Fruit fly (Drosophila melanogaster): ENCODE measurements around the gene CG31368.

DNA sequence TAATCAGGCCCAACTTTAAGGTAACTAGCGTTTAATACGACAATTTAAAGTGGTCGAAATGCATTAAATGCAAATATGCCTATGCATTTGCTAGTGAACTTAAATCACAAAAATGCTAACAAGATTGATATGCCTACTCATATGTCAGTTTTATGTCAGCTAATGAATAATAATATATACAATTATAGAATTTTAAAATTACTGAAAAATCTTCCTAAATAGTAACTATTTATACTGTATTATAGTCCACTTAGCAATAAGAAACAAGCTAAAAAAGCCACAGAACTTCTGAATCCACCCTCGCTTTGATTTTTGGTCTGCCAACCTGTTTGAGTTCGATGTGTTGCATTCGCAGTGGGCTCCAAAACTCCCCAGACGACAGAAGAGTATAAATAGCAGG lies 12.9 kb upstream of the CG31368 start:
- TF ChIP-seq sage (GFP tag; optimal IDR thresholded peaks at IDR 0.05) (no peak), Hr83 (GFP tag; optimal IDR thresholded peaks at IDR 0.05; ENCODE audit: poor library complexity, severe bottlenecking) (no peak), fru (GFP tag; optimal IDR thresholded peaks at IDR 0.05) (no peak), usp (GFP tag; optimal IDR thresholded peaks at IDR 0.05) (no peak), Myc (optimal IDR thresholded peaks at IDR 0.05) (no peak), Mio (GFP tag; optimal IDR thresholded peaks at IDR 0.05) (no peak), Dfd (GFP tag; optimal IDR thresholded peaks at IDR 0.05) (no peak), OdsH (GFP tag; optimal IDR thresholded peaks at IDR 0.05) (no peak), brk (GFP tag; optimal IDR thresholded peaks at IDR 0.05) (no peak), dl (GFP tag; optimal IDR thresholded peaks at IDR 0.05; ENCODE audit: insufficient read depth in 1 of 2, partially characterized antibody in 2 of 2) (no peak), h (GFP tag; optimal IDR thresholded peaks at IDR 0.05) (no peak), psq (GFP tag; optimal IDR thresholded peaks at IDR 0.05) (no peak)
